Fruit fly (Drosophila melanogaster) whole organism, pupa: ENCODE data around the gene CG9300.

Experiments used
- CG10348 ChIP-seq: fragments of 200-800 bp; sonication (Bioruptor generic); IDR thresholded peaks from 2 replicates; pipeline ENCODE4 v1.3.6; 2022; ENCODE audit warnings: missing biosample characterization, missing genetic modification characterization
- CG12605 ChIP-seq: fragments of 200-800 bp; sonication (Bioruptor generic); IDR thresholded peaks from 2 replicates; pipeline ENCODE4 v1.3.6; 2022; ENCODE audit warnings: missing biosample characterization, missing genetic modification characterization
- CG13204 ChIP-seq: fragments of 200-800 bp; sonication (Bioruptor generic); optimal IDR thresholded peaks from 2 replicates; lab custom pipeline; 2018; ENCODE audit warnings: missing biosample characterization, mild to moderate bottlenecking, missing genetic modification characterization, moderate library complexity
- CG14655 ChIP-seq: fragments of 200-800 bp; sonication (Bioruptor generic); optimal IDR thresholded peaks from 3 replicates; lab custom pipeline; 2017; ENCODE audit warnings: mild to moderate bottlenecking, missing biosample characterization, missing genetic modification reagents, missing genetic modification characterization
- CG15710 ChIP-seq: fragments of 200-800 bp; sonication (Bioruptor generic); optimal IDR thresholded peaks from 2 replicates; lab custom pipeline; 2018; ENCODE audit warnings: missing biosample characterization, mild to moderate bottlenecking, missing genetic modification characterization, moderate library complexity
- CG17806 ChIP-seq: fragments of 200-800 bp; sonication (Bioruptor generic); optimal IDR thresholded peaks from 2 replicates; lab custom pipeline; 2018; ENCODE audit warnings: missing biosample characterization, mild to moderate bottlenecking, missing genetic modification characterization, moderate library complexity
- CG32121 ChIP-seq: fragments of 200-800 bp; sonication (Bioruptor generic); IDR thresholded peaks from 2 replicates; pipeline ENCODE4 v1.3.6; 2022; ENCODE audit warnings: missing biosample characterization, missing genetic modification characterization
- CG34367 ChIP-seq: fragments of 200-800 bp; sonication (Bioruptor generic); optimal IDR thresholded peaks from 2 replicates; lab custom pipeline; 2018; ENCODE audit warnings: missing biosample characterization, mild to moderate bottlenecking, missing genetic modification characterization
- CG4496 ChIP-seq: fragments of 200-800 bp; sonication (Bioruptor generic); IDR thresholded peaks from 3 replicates; pipeline ENCODE4 v1.3.6; 2022; ENCODE audit warnings: missing biosample characterization, missing genetic modification characterization
- CG8159 ChIP-seq: fragments of 200-800 bp; sonication (Bioruptor generic); optimal IDR thresholded peaks from 3 replicates; lab custom pipeline; 2018; ENCODE audit warnings: missing biosample characterization, mild to moderate bottlenecking, missing genetic modification characterization, moderate library complexity
- CG8301 ChIP-seq: fragments of 200-800 bp; sonication (Bioruptor generic); optimal IDR thresholded peaks from 2 replicates; lab custom pipeline; 2018; ENCODE audit warnings: missing biosample characterization, mild to moderate bottlenecking, missing genetic modification characterization
- CG9948 ChIP-seq: fragments of 200-800 bp; sonication (Bioruptor generic); optimal IDR thresholded peaks from 2 replicates; lab custom pipeline; 2018; ENCODE audit warnings: missing biosample characterization, mild to moderate bottlenecking, missing genetic modification characterization, moderate library complexity
- D1 ChIP-seq: fragments of 200-800 bp; sonication (Bioruptor generic); optimal IDR thresholded peaks from 2 replicates; lab custom pipeline; 2018; ENCODE audit warnings: missing biosample characterization, mild to moderate bottlenecking, missing genetic modification characterization, moderate library complexity
- EcR ChIP-seq: fragments of 200-800 bp; sonication (Bioruptor generic); optimal IDR thresholded peaks from 3 replicates; lab custom pipeline; 2019; ENCODE audit warnings: missing biosample characterization, missing genetic modification characterization, mild to moderate bottlenecking, moderate library complexity, missing genetic modification reagents
- Ets98B ChIP-seq: fragments of 200-800 bp; sonication (Bioruptor generic); IDR thresholded peaks from 2 replicates; pipeline ENCODE4 v1.3.6; 2022; ENCODE audit warnings: missing biosample characterization, missing genetic modification characterization
- Pif1A ChIP-seq: fragments of 200-800 bp; sonication (Bioruptor generic); optimal IDR thresholded peaks from 3 replicates; lab custom pipeline; 2016; ENCODE audit warnings: missing biosample characterization, missing genetic modification characterization
- Pif1B ChIP-seq: fragments of 200-800 bp; sonication (Bioruptor generic); optimal IDR thresholded peaks from 3 replicates; lab custom pipeline; 2016; ENCODE audit warnings: missing biosample characterization, missing genetic modification characterization
- Snoo ChIP-seq: fragments of 200-800 bp; sonication (Bioruptor generic); optimal IDR thresholded peaks from 3 replicates; lab custom pipeline; 2017; ENCODE audit warnings: missing biosample characterization, mild to moderate bottlenecking, missing genetic modification characterization, inconsistent platforms
- fd96Ca ChIP-seq: fragments of 200-800 bp; sonication (Bioruptor generic); IDR thresholded peaks from 3 replicates; pipeline ENCODE4 v1.3.6; 2022; ENCODE audit warnings: missing biosample characterization, missing genetic modification characterization
- gl ChIP-seq: fragments of 200-800 bp; sonication (Bioruptor generic); optimal IDR thresholded peaks from 2 replicates; lab custom pipeline; 2018; ENCODE audit warnings: missing biosample characterization, mild to moderate bottlenecking, missing genetic modification characterization
- rn ChIP-seq: fragments of 200-800 bp; sonication (Bioruptor generic); IDR thresholded peaks from 2 replicates; pipeline ENCODE4 v1.3.6; 2022; ENCODE audit warnings: missing biosample characterization, missing genetic modification characterization

The CG9300 gene

dm6 chr3L:19562146-19562700, 10.0 kb downstream of the CG9300 start:
- TF ChIP-seq Pif1B (GFP tag; lab: Kevin White, UChicago) (no peak), CG13204 (GFP tag; lab: Kevin White, UChicago) (no peak), fd96Ca (no peak; the same call in 2 of the 3 replicates), gl (tag; lab: Kevin White, UChicago) (no peak), Ets98B (GFP tag; lab: Robert Waterston, UW) (no peak), CG12605 (GFP tag; lab: Robert Waterston, UW) (peak; percentile 30; the same call in 1 of the 2 replicates), CG32121 (GFP tag; lab: Robert Waterston, UW) (no peak), CG17806 (tag; lab: Kevin White, UChicago) (no peak), CG15710 (tag; lab: Kevin White, UChicago) (no peak), EcR (GFP tag; lab: Kevin White, UChicago) (peak; percentile 82), CG8301 (tag; lab: Kevin White, UChicago) (no peak), Pif1A (GFP tag; lab: Kevin White, UChicago) (no peak), CG10348 (GFP tag; lab: Robert Waterston, UW) (no peak), Snoo (tag; lab: Kevin White, UChicago) (no peak), CG4496 (GFP tag; lab: Robert Waterston, UW) (no peak), CG8159 (no peak), CG14655 (GFP tag; lab: Kevin White, UChicago) (no peak)
- TF ChIP-seq, all 21 proteins: peak for 2

DNA sequence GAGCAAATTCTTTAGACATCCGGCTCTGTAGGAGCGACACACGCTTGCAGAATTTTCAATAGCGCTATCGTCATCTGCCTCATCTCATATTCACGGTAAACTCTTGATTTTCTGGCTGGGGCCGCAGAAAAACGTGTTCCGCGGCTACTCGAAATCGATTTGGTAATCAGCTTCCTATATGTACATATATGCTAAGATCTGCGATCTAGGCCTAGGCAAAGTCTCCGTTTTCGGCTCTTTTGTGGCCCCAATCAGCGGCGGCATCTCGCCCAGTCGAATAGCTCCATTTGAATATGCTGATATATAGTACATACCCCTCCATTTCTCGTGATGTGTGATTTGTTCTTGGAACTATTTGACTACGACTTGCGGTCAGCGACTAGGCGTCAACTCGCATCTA, 10.8 kb downstream of the CG9300 start:
- TF ChIP-seq CG17806 (tag; lab: Kevin White, UChicago) (no peak), CG12605 (GFP tag; lab: Robert Waterston, UW) (no peak), Snoo (tag; lab: Kevin White, UChicago) (no peak), fd96Ca (no peak), CG13204 (GFP tag; lab: Kevin White, UChicago) (no peak), CG15710 (tag; lab: Kevin White, UChicago) (no peak), CG8159 (no peak), CG14655 (GFP tag; lab: Kevin White, UChicago) (no peak)

DNA sequence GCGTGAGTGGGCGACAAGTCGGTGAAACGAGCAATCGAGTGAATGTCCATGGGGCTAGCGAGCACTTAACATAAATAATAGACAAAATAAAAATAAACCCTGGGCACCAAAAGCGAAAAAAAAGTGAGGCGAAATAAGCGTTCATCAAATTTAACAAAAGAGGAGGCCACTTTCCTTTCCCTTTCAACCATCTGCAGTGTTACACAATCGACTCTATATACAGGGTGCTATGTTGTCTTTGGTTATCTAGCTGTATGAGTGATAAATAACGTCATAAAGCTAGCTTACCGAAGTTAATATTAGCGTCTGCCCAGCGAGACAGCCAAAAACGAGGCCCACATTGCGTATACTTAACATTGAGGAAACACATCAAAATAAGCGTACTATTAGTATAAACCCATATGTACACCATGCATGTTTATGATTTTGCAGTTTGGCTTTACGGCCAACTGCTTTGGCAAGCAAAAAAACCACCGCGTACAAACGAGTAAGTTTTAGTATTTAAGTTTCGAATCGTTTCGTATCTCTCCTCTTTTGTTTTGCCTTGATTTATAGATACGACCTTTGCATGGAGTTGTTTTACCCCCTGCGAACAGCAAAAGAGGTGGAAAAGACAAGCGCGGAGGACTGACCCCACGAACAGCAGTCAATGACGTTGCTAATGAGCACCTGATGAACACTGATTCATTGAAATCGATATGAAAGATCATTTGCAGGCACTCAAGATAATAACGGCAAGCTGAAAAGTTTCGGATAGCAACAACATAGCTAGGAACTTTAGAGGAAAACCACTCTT, 12.9 kb downstream of the CG9300 start:
- no peak for TF ChIP-seq CG15710 (tag; lab: Kevin White, UChicago)
- TF ChIP-seq D1 (tag; lab: Kevin White, UChicago), result no peak
- no peak for TF ChIP-seq gl (tag; lab: Kevin White, UChicago)
- TF ChIP-seq rn, result no peak
- no peak for TF ChIP-seq CG32121 (GFP tag; lab: Robert Waterston, UW)
- no peak for TF ChIP-seq Pif1A (GFP tag; lab: Kevin White, UChicago)
- TF ChIP-seq EcR (GFP tag; lab: Kevin White, UChicago), result peak; percentile 14
- TF ChIP-seq, all 21 proteins: peak for 1

dm6 chr3L:19566127-19566526, 13.9 kb downstream of the CG9300 start:
- TF ChIP-seq Ets98B (GFP tag; lab: Robert Waterston, UW), result no peak
- TF ChIP-seq CG17806 (tag; lab: Kevin White, UChicago), result no peak
- TF ChIP-seq rn, result no peak
- TF ChIP-seq Pif1B (GFP tag; lab: Kevin White, UChicago), result no peak
- no peak for TF ChIP-seq CG4496 (GFP tag; lab: Robert Waterston, UW)
- no peak for TF ChIP-seq CG13204 (GFP tag; lab: Kevin White, UChicago)
- no peak for TF ChIP-seq CG15710 (tag; lab: Kevin White, UChicago)
- no peak for TF ChIP-seq CG9948 (tag; lab: Kevin White, UChicago)
- no peak for TF ChIP-seq CG14655 (GFP tag; lab: Kevin White, UChicago)
- no peak for TF ChIP-seq CG8159
- TF ChIP-seq CG32121 (GFP tag; lab: Robert Waterston, UW), result no peak
- no peak for TF ChIP-seq gl (tag; lab: Kevin White, UChicago)
- TF ChIP-seq CG8301 (tag; lab: Kevin White, UChicago), result no peak
- TF ChIP-seq fd96Ca, result no peak
- TF ChIP-seq CG10348 (GFP tag; lab: Robert Waterston, UW), result no peak
- no peak for TF ChIP-seq EcR (GFP tag; lab: Kevin White, UChicago)
- TF ChIP-seq CG34367 (tag; lab: Kevin White, UChicago), result no peak
- TF ChIP-seq Pif1A (GFP tag; lab: Kevin White, UChicago), result no peak

- no peak for TF ChIP-seq CG15710 (tag; lab: Kevin White, UChicago)
- no peak for TF ChIP-seq gl (tag; lab: Kevin White, UChicago)
- TF ChIP-seq CG10348 (GFP tag; lab: Robert Waterston, UW), result no peak
- TF ChIP-seq CG13204 (GFP tag; lab: Kevin White, UChicago), result no peak
- no peak for TF ChIP-seq CG8159
- TF ChIP-seq Pif1B (GFP tag; lab: Kevin White, UChicago), result no peak
- TF ChIP-seq CG12605 (GFP tag; lab: Robert Waterston, UW), result no peak
- TF ChIP-seq Pif1A (GFP tag; lab: Kevin White, UChicago), result no peak
- TF ChIP-seq fd96Ca, result no peak
- no peak for TF ChIP-seq CG9948 (tag; lab: Kevin White, UChicago)
- TF ChIP-seq CG14655 (GFP tag; lab: Kevin White, UChicago), result no peak
Measured at dm6 chr3L:19568999-19569398, 16.8 kb downstream of the CG9300 start.
